Fruit fly (Drosophila melanogaster) whole organism, pupa: ENCODE measurements around the gene Ndc1.

Experiments used
- CG10348 ChIP-seq: fragments of 200-800 bp; sonication (Bioruptor generic); IDR thresholded peaks from 2 replicates; pipeline ENCODE4 v1.3.6; 2022; ENCODE audit warnings: missing biosample characterization, missing genetic modification characterization
- CG12605 ChIP-seq: fragments of 200-800 bp; sonication (Bioruptor generic); IDR thresholded peaks from 2 replicates; pipeline ENCODE4 v1.3.6; 2022; ENCODE audit warnings: missing biosample characterization, missing genetic modification characterization
- CG13204 ChIP-seq: fragments of 200-800 bp; sonication (Bioruptor generic); optimal IDR thresholded peaks from 2 replicates; lab custom pipeline; 2018; ENCODE audit warnings: missing biosample characterization, mild to moderate bottlenecking, missing genetic modification characterization, moderate library complexity
- CG14655 ChIP-seq: fragments of 200-800 bp; sonication (Bioruptor generic); optimal IDR thresholded peaks from 3 replicates; lab custom pipeline; 2017; ENCODE audit warnings: mild to moderate bottlenecking, missing biosample characterization, missing genetic modification reagents, missing genetic modification characterization
- CG15710 ChIP-seq: fragments of 200-800 bp; sonication (Bioruptor generic); optimal IDR thresholded peaks from 2 replicates; lab custom pipeline; 2018; ENCODE audit warnings: missing biosample characterization, mild to moderate bottlenecking, missing genetic modification characterization, moderate library complexity
- CG17806 ChIP-seq: fragments of 200-800 bp; sonication (Bioruptor generic); optimal IDR thresholded peaks from 2 replicates; lab custom pipeline; 2018; ENCODE audit warnings: missing biosample characterization, mild to moderate bottlenecking, missing genetic modification characterization, moderate library complexity
- CG32121 ChIP-seq: fragments of 200-800 bp; sonication (Bioruptor generic); IDR thresholded peaks from 2 replicates; pipeline ENCODE4 v1.3.6; 2022; ENCODE audit warnings: missing biosample characterization, missing genetic modification characterization
- CG34367 ChIP-seq: fragments of 200-800 bp; sonication (Bioruptor generic); optimal IDR thresholded peaks from 2 replicates; lab custom pipeline; 2018; ENCODE audit warnings: missing biosample characterization, mild to moderate bottlenecking, missing genetic modification characterization
- CG4496 ChIP-seq: fragments of 200-800 bp; sonication (Bioruptor generic); IDR thresholded peaks from 3 replicates; pipeline ENCODE4 v1.3.6; 2022; ENCODE audit warnings: missing biosample characterization, missing genetic modification characterization
- CG8159 ChIP-seq: fragments of 200-800 bp; sonication (Bioruptor generic); optimal IDR thresholded peaks from 3 replicates; lab custom pipeline; 2018; ENCODE audit warnings: missing biosample characterization, mild to moderate bottlenecking, missing genetic modification characterization, moderate library complexity
- CG8301 ChIP-seq: fragments of 200-800 bp; sonication (Bioruptor generic); optimal IDR thresholded peaks from 2 replicates; lab custom pipeline; 2018; ENCODE audit warnings: missing biosample characterization, mild to moderate bottlenecking, missing genetic modification characterization
- CG9948 ChIP-seq: fragments of 200-800 bp; sonication (Bioruptor generic); optimal IDR thresholded peaks from 2 replicates; lab custom pipeline; 2018; ENCODE audit warnings: missing biosample characterization, mild to moderate bottlenecking, missing genetic modification characterization, moderate library complexity
- D1 ChIP-seq: fragments of 200-800 bp; sonication (Bioruptor generic); optimal IDR thresholded peaks from 2 replicates; lab custom pipeline; 2018; ENCODE audit warnings: missing biosample characterization, mild to moderate bottlenecking, missing genetic modification characterization, moderate library complexity
- EcR ChIP-seq: fragments of 200-800 bp; sonication (Bioruptor generic); optimal IDR thresholded peaks from 3 replicates; lab custom pipeline; 2019; ENCODE audit warnings: missing biosample characterization, missing genetic modification characterization, mild to moderate bottlenecking, moderate library complexity, missing genetic modification reagents
- Ets98B ChIP-seq: fragments of 200-800 bp; sonication (Bioruptor generic); IDR thresholded peaks from 2 replicates; pipeline ENCODE4 v1.3.6; 2022; ENCODE audit warnings: missing biosample characterization, missing genetic modification characterization
- Pif1A ChIP-seq: fragments of 200-800 bp; sonication (Bioruptor generic); optimal IDR thresholded peaks from 3 replicates; lab custom pipeline; 2016; ENCODE audit warnings: missing biosample characterization, missing genetic modification characterization
- Pif1B ChIP-seq: fragments of 200-800 bp; sonication (Bioruptor generic); optimal IDR thresholded peaks from 3 replicates; lab custom pipeline; 2016; ENCODE audit warnings: missing biosample characterization, missing genetic modification characterization
- Snoo ChIP-seq: fragments of 200-800 bp; sonication (Bioruptor generic); optimal IDR thresholded peaks from 3 replicates; lab custom pipeline; 2017; ENCODE audit warnings: missing biosample characterization, mild to moderate bottlenecking, missing genetic modification characterization, inconsistent platforms
- fd96Ca ChIP-seq: fragments of 200-800 bp; sonication (Bioruptor generic); IDR thresholded peaks from 3 replicates; pipeline ENCODE4 v1.3.6; 2022; ENCODE audit warnings: missing biosample characterization, missing genetic modification characterization
- gl ChIP-seq: fragments of 200-800 bp; sonication (Bioruptor generic); optimal IDR thresholded peaks from 2 replicates; lab custom pipeline; 2018; ENCODE audit warnings: missing biosample characterization, mild to moderate bottlenecking, missing genetic modification characterization
- rn ChIP-seq: fragments of 200-800 bp; sonication (Bioruptor generic); IDR thresholded peaks from 2 replicates; pipeline ENCODE4 v1.3.6; 2022; ENCODE audit warnings: missing biosample characterization, missing genetic modification characterization

Ndc1 gene

DNA sequence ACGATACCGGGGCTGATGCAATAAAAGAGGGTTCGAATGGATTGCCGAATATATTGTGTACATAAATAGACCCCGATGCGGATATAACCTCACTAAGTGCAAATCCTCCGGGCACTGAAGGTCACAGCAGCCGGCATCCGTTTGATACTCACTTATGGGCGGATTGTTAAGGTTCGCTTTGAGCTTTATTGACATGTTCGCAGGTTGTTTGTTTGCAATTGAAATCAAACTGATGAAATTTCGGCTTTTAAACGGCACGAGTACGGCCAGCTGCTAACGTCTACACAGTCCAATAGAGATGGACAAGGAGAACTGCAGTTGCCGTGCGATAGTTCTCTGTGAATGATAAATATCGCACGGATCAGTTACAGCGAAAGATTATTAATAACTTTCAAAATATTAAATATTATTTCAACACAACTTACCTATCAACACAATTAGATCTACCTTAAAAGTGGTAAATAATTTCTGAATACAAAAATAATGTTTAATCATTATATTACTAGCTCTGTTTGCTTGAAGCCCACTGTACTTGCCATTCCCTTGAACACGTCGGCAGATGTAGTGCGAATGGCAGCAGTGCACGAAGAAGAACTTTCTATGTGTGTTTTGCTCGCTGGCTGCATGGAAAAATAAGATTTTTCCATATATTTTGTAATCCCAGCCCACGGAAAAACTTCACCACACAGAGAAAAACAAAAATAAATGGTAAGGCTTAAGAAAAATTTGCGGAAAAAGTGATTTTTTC is 34.1 kb downstream of the Ndc1 start, which contains the start of the genes GluProRS and AP-1sigma:
GluProRS (minus strand) TSS at position 301 of the 748 bp plus-strand sequence.
AP-1sigma (plus strand) TSS at position 561 of the 748 bp plus-strand sequence.
- TF ChIP-seq CG8159 (tag; lab: Kevin White, UChicago) (peak; percentile 86), CG12605 (peak; percentile 94), CG32121 (GFP tag; lab: Robert Waterston, UW) (peak; percentile 91), CG34367 (tag; lab: Kevin White, UChicago) (peak; percentile 77), CG9948 (tag; lab: Kevin White, UChicago) (peak; percentile 82), gl (tag; lab: Kevin White, UChicago) (peak; percentile 23), CG13204 (GFP tag; lab: Kevin White, UChicago) (no peak), CG17806 (tag; lab: Kevin White, UChicago) (peak; percentile 85), CG15710 (tag; lab: Kevin White, UChicago) (peak; percentile 83), EcR (GFP tag; lab: Kevin White, UChicago) (no peak), rn (GFP tag; lab: Robert Waterston, UW) (peak; percentile 91), Pif1B (GFP tag; lab: Kevin White, UChicago) (peak; percentile 81), Ets98B (peak; percentile 93), Snoo (tag; lab: Kevin White, UChicago) (peak; percentile 75), CG14655 (GFP tag; lab: Kevin White, UChicago) (no peak), CG4496 (GFP tag; lab: Robert Waterston, UW) (peak; percentile 97), CG10348 (peak; percentile 89), fd96Ca (peak; percentile 86), CG8301 (tag; lab: Kevin White, UChicago) (peak; percentile 79), D1 (no peak), Pif1A (GFP tag; lab: Kevin White, UChicago) (peak; percentile 81)
- TF ChIP-seq, all 21 proteins: peak for 17

- TF ChIP-seq CG8159 (tag; lab: Kevin White, UChicago), result no peak
- TF ChIP-seq CG4496 (GFP tag; lab: Robert Waterston, UW), result no peak
- no peak for TF ChIP-seq Ets98B
- no peak for TF ChIP-seq CG17806 (tag; lab: Kevin White, UChicago)
- no peak for TF ChIP-seq CG32121 (GFP tag; lab: Robert Waterston, UW)
- TF ChIP-seq CG9948 (tag; lab: Kevin White, UChicago), result no peak
- no peak for TF ChIP-seq CG14655 (GFP tag; lab: Kevin White, UChicago)
- no peak for TF ChIP-seq EcR (GFP tag; lab: Kevin White, UChicago)
- TF ChIP-seq CG10348, result no peak
- no peak for TF ChIP-seq fd96Ca
- TF ChIP-seq CG13204 (GFP tag; lab: Kevin White, UChicago), result no peak
- no peak for TF ChIP-seq CG15710 (tag; lab: Kevin White, UChicago)
- no peak for TF ChIP-seq Snoo (tag; lab: Kevin White, UChicago)
- TF ChIP-seq Pif1B (GFP tag; lab: Kevin White, UChicago), result no peak
- no peak for TF ChIP-seq CG12605
- TF ChIP-seq Pif1A (GFP tag; lab: Kevin White, UChicago), result no peak
- TF ChIP-seq rn (GFP tag; lab: Robert Waterston, UW), result no peak
- TF ChIP-seq CG8301 (tag; lab: Kevin White, UChicago), result no peak
- TF ChIP-seq CG34367 (tag; lab: Kevin White, UChicago), result no peak
- TF ChIP-seq, all 21 proteins: peak for 0
Observed at dm6 chr3R:23960865-23961264, 36.7 kb downstream of the Ndc1 start.

DNA sequence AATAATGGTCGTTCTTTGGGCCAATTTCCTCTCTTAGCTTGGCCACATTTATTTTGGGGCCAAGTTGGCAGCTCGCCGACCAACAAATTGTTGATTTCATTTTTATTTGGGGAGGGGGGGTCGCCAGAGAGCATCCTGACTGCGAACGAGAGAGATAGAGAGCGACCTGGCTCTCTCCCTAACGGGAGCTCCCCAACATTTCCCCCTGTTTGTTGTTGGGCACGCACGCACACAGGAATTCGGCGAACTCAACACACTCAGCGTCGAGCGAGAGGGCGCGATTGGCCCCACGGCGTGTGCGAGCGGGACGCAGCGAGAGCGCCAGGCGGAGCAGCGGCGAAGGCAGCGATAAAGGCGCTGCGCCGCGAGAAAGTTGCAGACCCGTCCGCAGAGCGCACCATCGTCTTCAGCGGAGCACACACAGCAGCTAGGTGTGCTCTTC is 38.6 kb downstream of the Ndc1 start, which contains the start of gene CG31140:
CG31140 (plus strand) TSS at position 400 of the 442 bp plus-strand sequence.
- TF ChIP-seq CG8301 (tag; lab: Kevin White, UChicago) (no peak), CG10348 (no peak), rn (GFP tag; lab: Robert Waterston, UW) (no peak), fd96Ca (0 out of 3 replicates have a peak, but pooled peaks have one; percentile 57), CG17806 (tag; lab: Kevin White, UChicago) (no peak), Pif1A (GFP tag; lab: Kevin White, UChicago) (no peak), CG32121 (GFP tag; lab: Robert Waterston, UW) (peak; percentile 45; the same call in 1 of the 2 replicates), CG4496 (GFP tag; lab: Robert Waterston, UW) (peak; percentile 81), Pif1B (GFP tag; lab: Kevin White, UChicago) (peak; percentile 49), CG12605 (peak; percentile 63; the same call in 1 of the 2 replicates), CG14655 (GFP tag; lab: Kevin White, UChicago) (peak; percentile 32), EcR (GFP tag; lab: Kevin White, UChicago) (no peak), gl (tag; lab: Kevin White, UChicago) (no peak), Snoo (tag; lab: Kevin White, UChicago) (no peak), CG15710 (tag; lab: Kevin White, UChicago) (no peak), CG8159 (tag; lab: Kevin White, UChicago) (no peak), CG34367 (tag; lab: Kevin White, UChicago) (no peak), D1 (no peak), CG13204 (GFP tag; lab: Kevin White, UChicago) (peak; percentile 95), Ets98B (peak; percentile 63; the same call in 1 of the 2 replicates), CG9948 (tag; lab: Kevin White, UChicago) (no peak)

DNA sequence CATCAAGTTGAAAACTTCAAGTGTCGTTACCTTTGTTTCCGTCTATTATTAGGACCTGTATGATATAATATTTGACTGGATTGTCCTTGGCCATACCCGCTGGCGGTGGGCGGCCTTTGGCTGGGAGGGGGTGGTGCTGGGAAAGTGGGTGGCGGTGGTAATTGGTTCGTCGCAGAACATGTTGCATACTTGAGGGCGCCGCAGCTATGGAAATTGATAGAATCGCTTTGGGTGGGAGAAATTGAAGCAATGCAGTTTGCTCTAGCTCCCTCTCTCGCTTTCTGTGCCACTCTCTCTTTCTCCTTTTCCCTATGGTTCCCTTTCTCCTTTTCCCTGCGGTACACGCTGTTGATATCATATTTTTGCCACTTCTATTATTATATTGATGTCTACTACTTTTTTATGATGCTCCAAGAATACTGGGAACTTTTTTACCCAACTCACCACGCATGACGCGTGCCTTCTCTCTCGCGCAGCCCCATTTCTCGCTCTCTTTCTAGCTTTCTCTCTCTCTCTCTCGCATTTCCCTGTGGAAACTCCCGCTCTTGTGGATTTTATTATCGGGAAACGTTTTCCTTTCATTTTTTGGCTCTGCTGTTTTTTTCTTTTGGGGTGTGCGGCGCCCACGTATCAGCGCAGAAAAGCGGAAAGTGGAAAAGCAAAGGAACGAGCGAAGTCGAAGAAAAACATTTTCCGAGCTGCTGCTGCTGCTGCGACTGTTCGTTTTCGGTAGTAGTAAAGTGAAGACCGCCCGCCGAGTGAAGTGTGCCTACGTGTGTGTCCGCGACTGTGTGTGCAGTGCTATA is 40.9 kb downstream of the Ndc1 start:
- TF ChIP-seq CG14655 (GFP tag; lab: Kevin White, UChicago) (no peak), Ets98B (0 out of 2 replicates have a peak, but pooled peaks have one; percentile 10), fd96Ca (no peak), CG12605 (no peak), D1 (no peak), rn (GFP tag; lab: Robert Waterston, UW) (no peak), CG34367 (tag; lab: Kevin White, UChicago) (no peak)
